Worm (Caenorhabditis elegans): Measurements from ENCODE around the gene Y45F3A.4.
A peak's percentile ranks its signal among the peaks of the same experiment; 100 is the strongest.

The Y45F3A.4 gene

DNA sequence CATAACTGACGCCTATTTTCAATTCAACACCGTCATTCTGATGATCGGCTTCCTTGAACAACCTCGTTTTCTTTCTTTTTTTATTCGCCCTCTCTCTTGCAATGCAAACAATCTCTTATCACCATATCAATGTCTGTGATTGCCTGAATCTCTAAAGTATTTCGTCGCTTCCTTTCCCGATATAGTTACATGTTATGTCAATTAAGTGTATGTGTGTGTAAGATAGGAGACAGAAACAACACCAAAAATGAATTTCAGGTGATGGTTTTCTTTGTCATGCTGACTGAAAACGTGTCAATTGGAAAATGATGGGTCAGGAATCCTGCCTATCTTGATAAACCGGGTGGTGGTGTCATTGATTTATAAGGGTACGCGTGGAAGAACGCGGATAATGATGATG lies 41.9 kb downstream of the Y45F3A.4 start (continued):
- TF ChIP-seq K12H6.12 (tag; optimal IDR thresholded peaks at IDR 0.05): no peak
- TF ChIP-seq F55B11.4 (tag; optimal IDR thresholded peaks at IDR 0.05; ENCODE audit: borderline replicate concordance, insufficient read depth): no peak
- TF ChIP-seq unc-62 (GFP tag; optimal IDR thresholded peaks at IDR 0.05): peak; percentile 43
- no peak for TF ChIP-seq sdz-38 (tag; optimal IDR thresholded peaks at IDR 0.05)
- no peak for TF ChIP-seq unc-130 (GFP tag; optimal IDR thresholded peaks at IDR 0.05)
- peak; percentile 24 for TF ChIP-seq attf-5 (GFP tag; optimal IDR thresholded peaks at IDR 0.05)
- TF ChIP-seq ztf-25 (GFP tag; IDR thresholded peaks at IDR 0.05): no peak
- TF ChIP-seq aptf-2 (GFP tag; conservative IDR thresholded peaks at IDR 0.05): no peak
- TF ChIP-seq hmg-1.2 (GFP tag; IDR thresholded peaks at IDR 0.05): no peak
- peak; percentile 78 for TF ChIP-seq ztf-22 (GFP tag; optimal IDR thresholded peaks at IDR 0.05)
- no peak for TF ChIP-seq F37B4.10 (GFP tag; IDR thresholded peaks at IDR 0.05)
- TF ChIP-seq gei-17 (GFP tag; optimal IDR thresholded peaks at IDR 0.05): no peak
- TF ChIP-seq let-607 (tag; optimal IDR thresholded peaks at IDR 0.05): peak; percentile 89 to 91
- no peak for TF ChIP-seq ceh-79 (tag; optimal IDR thresholded peaks at IDR 0.05)
- no peak for TF ChIP-seq chd-7 (tag; optimal IDR thresholded peaks at IDR 0.05)
- TF ChIP-seq egl-44 (GFP tag; IDR thresholded peaks at IDR 0.05): no peak
- TF ChIP-seq snpc-4 (GFP tag; optimal IDR thresholded peaks at IDR 0.05): no peak
- peak in 3 of 4 experiments; percentile 3 to 62 (median 33) for TF ChIP-seq snpc-4 (tag; optimal IDR thresholded peaks at IDR 0.05)
- TF ChIP-seq lin-40 (tag; optimal IDR thresholded peaks at IDR 0.05): peak; percentile 30
- no peak for TF ChIP-seq die-1 (tag; optimal IDR thresholded peaks at IDR 0.05)
- TF ChIP-seq snpc-3.4 (tag; optimal IDR thresholded peaks at IDR 0.05): no peak
- peak; percentile 40 for TF ChIP-seq madf-10 (tag; optimal IDR thresholded peaks at IDR 0.05)
- TF ChIP-seq cebp-1 (GFP tag; IDR thresholded peaks at IDR 0.05): no peak
- peak; percentile 69 for TF ChIP-seq cebp-1 (tag; optimal IDR thresholded peaks at IDR 0.05)
- TF ChIP-seq ceh-58 (GFP tag; IDR thresholded peaks at IDR 0.05): no peak
- no peak for TF ChIP-seq zfh-2 (GFP tag; conservative IDR thresholded peaks at IDR 0.05)
- 0 out of 2 replicates have a peak, but pooled peaks have one; percentile 42 for TF ChIP-seq Y56A3A.18 (GFP tag; IDR thresholded peaks at IDR 0.05)
- TF ChIP-seq hlh-12 (tag; optimal IDR thresholded peaks at IDR 0.05): no peak
- TF ChIP-seq lir-1 (GFP tag; conservative IDR thresholded peaks at IDR 0.05): no peak
- no peak for TF ChIP-seq F22D6.2 (tag; optimal IDR thresholded peaks at IDR 0.05)
- no peak for TF ChIP-seq T07F8.4 (tag; optimal IDR thresholded peaks at IDR 0.05)
- TF ChIP-seq somi-1 (GFP tag; optimal IDR thresholded peaks at IDR 0.05): no peak
- TF ChIP-seq pha-4 (tag; optimal IDR thresholded peaks at IDR 0.05): no peak
- TF ChIP-seq Y53F4B.3 (GFP tag; IDR thresholded peaks at IDR 0.05): no peak
- no peak for TF ChIP-seq madf-8 (GFP tag; conservative IDR thresholded peaks at IDR 0.05)
- TF ChIP-seq nhr-80 (tag; optimal IDR thresholded peaks at IDR 0.05): peak; percentile 96
- TF ChIP-seq lin-54 (GFP tag; optimal IDR thresholded peaks at IDR 0.05): peak; percentile 5
- no peak for TF ChIP-seq xnd-1 (tag; optimal IDR thresholded peaks at IDR 0.05)
- no peak for TF ChIP-seq ztf-18 (tag; optimal IDR thresholded peaks at IDR 0.05)
- peak; percentile 69 for TF ChIP-seq dox-1 (GFP tag; IDR thresholded peaks at IDR 0.05)
- TF ChIP-seq ceh-40 (GFP tag; IDR thresholded peaks at IDR 0.05): no peak
- TF ChIP-seq mxl-1 (tag; optimal IDR thresholded peaks at IDR 0.05): no peak
- TF ChIP-seq hrde-1 (tag; optimal IDR thresholded peaks at IDR 0.05; ENCODE audit: borderline replicate concordance): no peak
- no peak for TF ChIP-seq Y95B8A.8 (GFP tag; IDR thresholded peaks at IDR 0.05)
- TF ChIP-seq bed-1 (GFP tag; IDR thresholded peaks at IDR 0.05): no peak
- TF ChIP-seq F57A8.1 (GFP tag; optimal IDR thresholded peaks at IDR 0.05): no peak
- no peak for TF ChIP-seq dpff-1 (tag; optimal IDR thresholded peaks at IDR 0.05)
- TF ChIP-seq ceh-91 (GFP tag; IDR thresholded peaks at IDR 0.05): no peak
- TF ChIP-seq mcd-1 (GFP tag; IDR thresholded peaks at IDR 0.05): no peak
- TF ChIP-seq tlf-1 (GFP tag; optimal IDR thresholded peaks at IDR 0.05): peak; percentile 34

All from whole organism, young adult.